Worm (Caenorhabditis elegans): ENCODE measurements around the gene F07H5.7.
A peak's percentile ranks its signal among the peaks of the same experiment; 100 is the strongest.

F07H5.7 gene

ce11 chrII:8794072-8794471, at the start of gene F07H5.7:
Gene F07H5.7 (minus strand): TSS chrII:8794172.
- no peak for TF ChIP-seq rbr-2 (tag; optimal IDR thresholded peaks at IDR 0.05)
- no peak for TF ChIP-seq mdl-1 (tag; optimal IDR thresholded peaks at IDR 0.05)
- TF ChIP-seq ztf-11 (tag; optimal IDR thresholded peaks at IDR 0.05): no peak
- TF ChIP-seq nhr-42 (GFP tag; IDR thresholded peaks at IDR 0.05): no peak
- no peak for TF ChIP-seq lin-1 (GFP tag; IDR thresholded peaks at IDR 0.05)
- TF ChIP-seq zfp-2 (tag; optimal IDR thresholded peaks at IDR 0.05): no peak
- TF ChIP-seq hif-1 (tag; optimal IDR thresholded peaks at IDR 0.05): no peak
- no peak for TF ChIP-seq zag-1 (tag; optimal IDR thresholded peaks at IDR 0.05)
- no peak for TF ChIP-seq F37D6.2 (tag; optimal IDR thresholded peaks at IDR 0.05)
- no peak for TF ChIP-seq snpc-1.2 (GFP tag; IDR thresholded peaks at IDR 0.05)

DNA sequence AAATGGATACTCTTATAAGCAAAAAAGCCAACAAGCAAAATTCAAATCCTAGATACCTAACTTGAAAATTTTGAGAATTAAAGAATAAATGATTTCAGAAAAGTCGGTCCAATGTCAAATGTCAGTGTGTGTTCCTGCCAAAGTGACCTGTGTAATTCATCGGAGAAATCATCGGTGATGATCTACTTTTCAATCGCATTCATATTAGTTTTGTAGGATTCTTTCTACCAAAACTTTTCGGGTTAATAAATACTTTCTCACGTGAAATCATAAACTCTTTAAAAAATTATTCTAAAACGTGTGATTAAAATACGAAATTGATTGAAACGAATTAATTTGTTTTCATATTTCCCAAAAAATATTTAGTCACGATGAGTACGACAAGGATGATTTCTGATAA, 45.1 kb upstream of the F07H5.7 start, which contains the start of gene F46C5.7:
Gene F46C5.7 (plus strand): TSS at position 301 of the 400 bp plus-strand sequence.
- TF ChIP-seq zag-1 (tag; optimal IDR thresholded peaks at IDR 0.05) (no peak), unc-130 (GFP tag; optimal IDR thresholded peaks at IDR 0.05) (no peak), zfp-3 (GFP tag; conservative IDR thresholded peaks at IDR 0.05) (no peak), mxl-2 (GFP tag; conservative IDR thresholded peaks at IDR 0.05) (no peak), duxl-1 (tag; optimal IDR thresholded peaks at IDR 0.05; ENCODE audit: poor library complexity) (no peak)

- TF ChIP-seq unc-62 (GFP tag; optimal IDR thresholded peaks at IDR 0.05 in 1 of 2): peak in 1 of 2 experiments; percentile 35
- TF ChIP-seq unc-62 (tag; optimal IDR thresholded peaks at IDR 0.05): no peak
- no peak for TF ChIP-seq tra-1 (GFP tag; IDR thresholded peaks at IDR 0.05)
- no peak for TF ChIP-seq hlh-30 (tag; optimal IDR thresholded peaks at IDR 0.05; ENCODE audit: insufficient read depth)
- peak; percentile 76 for TF ChIP-seq fkh-10 (GFP tag; optimal IDR thresholded peaks at IDR 0.05)
These were observed 41.9 kb upstream of the F07H5.7 start, which contains the start of gene F46C5.4 for ce11 chrII:8835857-8836256. Gene F46C5.4 (plus strand): TSS chrII:8836078.

DNA sequence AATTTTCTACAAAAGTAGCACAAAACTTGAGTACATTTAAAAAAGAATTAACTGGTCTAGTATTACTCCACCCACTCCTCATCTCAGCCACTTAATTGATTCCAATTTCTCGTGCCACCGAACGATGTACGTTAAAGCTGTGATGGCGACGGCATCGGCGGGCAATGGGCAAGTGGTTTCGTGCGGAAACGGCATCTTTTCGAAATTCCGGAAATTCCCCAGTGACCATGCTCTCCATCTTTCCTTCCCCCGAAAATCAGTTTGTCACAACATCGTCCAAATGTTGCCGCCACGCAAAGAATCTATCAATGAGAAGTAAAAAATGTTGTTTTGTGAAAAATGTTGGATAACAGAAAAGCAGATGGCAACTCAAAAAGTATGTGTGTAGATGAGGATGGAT, 39.0 kb upstream of the F07H5.7 start:
- TF ChIP-seq ceh-32 (tag; optimal IDR thresholded peaks at IDR 0.05; ENCODE audit: poor library complexity): no peak
- no peak for TF ChIP-seq snpc-4 (tag; optimal IDR thresholded peaks at IDR 0.05)
- no peak for TF ChIP-seq lir-3 (tag; optimal IDR thresholded peaks at IDR 0.05)
- no peak for TF ChIP-seq madf-5 (GFP tag; IDR thresholded peaks at IDR 0.05)
- TF ChIP-seq zfp-2 (tag; optimal IDR thresholded peaks at IDR 0.05): no peak
- no peak for TF ChIP-seq saeg-2 (GFP tag; IDR thresholded peaks at IDR 0.05)
- TF ChIP-seq aha-1 (tag): peak; percentile 94

DNA sequence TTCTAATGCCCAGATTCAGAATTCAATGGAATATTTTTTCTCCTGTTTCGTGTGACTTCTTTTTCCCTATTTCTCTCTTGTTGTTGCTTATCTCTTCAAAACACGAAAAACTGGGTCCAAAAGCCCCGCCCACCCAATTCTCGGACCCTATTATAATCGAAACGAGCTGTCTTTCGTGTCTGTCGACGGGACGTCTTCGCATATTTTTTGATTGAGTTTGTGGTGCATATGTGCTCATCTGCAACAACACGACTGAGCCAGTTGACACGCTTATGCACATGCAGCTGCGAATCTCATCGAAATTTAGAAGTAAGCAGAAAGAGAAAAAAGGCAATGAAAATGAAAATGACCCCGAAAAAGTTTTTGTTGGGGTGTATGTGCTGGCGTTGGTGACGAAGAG, 36.9 kb upstream of the F07H5.7 start:
- TF ChIP-seq F44E2.7 (GFP tag; IDR thresholded peaks at IDR 0.05) (no peak), F37D6.2 (tag; optimal IDR thresholded peaks at IDR 0.05) (no peak), aha-1 (tag) (peak; percentile 20), ctbp-1 (GFP tag; IDR thresholded peaks at IDR 0.05) (0 out of 2 replicates have a peak, but pooled peaks have one; percentile 37), dpl-1 (GFP tag; optimal IDR thresholded peaks at IDR 0.05) (no peak), Y105C5A.15 (GFP tag; IDR thresholded peaks at IDR 0.05) (no peak), ceh-28 (tag; optimal IDR thresholded peaks at IDR 0.05) (no peak), unc-130 (GFP tag; optimal IDR thresholded peaks at IDR 0.05) (no peak), nhr-237 (tag; optimal IDR thresholded peaks at IDR 0.05) (no peak)

DNA sequence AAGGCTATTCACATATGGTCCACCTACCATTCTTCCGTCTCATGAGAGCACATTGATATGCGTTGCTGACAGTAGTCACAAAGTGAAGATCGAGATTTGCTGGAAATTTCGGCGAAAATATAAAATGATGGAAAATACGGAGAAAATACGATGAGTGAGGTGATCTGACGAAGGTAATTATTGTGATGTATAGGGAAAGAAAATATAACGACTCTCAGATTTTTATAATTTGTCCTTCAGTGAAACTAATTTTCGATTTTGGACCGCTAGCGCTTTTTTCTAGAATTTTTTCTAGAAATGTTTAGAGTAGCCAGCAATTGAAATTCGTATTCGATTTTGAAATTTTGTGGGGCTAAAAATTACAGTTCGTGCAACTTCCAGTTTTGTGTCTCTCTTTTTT, 35.2 kb upstream of the F07H5.7 start, which contains the start of gene F46C5.2:
Gene F46C5.2 (minus strand): TSS at position 101 of the 400 bp plus-strand sequence.
- TF ChIP-seq ceh-28 (tag; optimal IDR thresholded peaks at IDR 0.05): no peak
- TF ChIP-seq saeg-2 (GFP tag; IDR thresholded peaks at IDR 0.05): no peak
- no peak for TF ChIP-seq lin-13 (GFP tag; optimal IDR thresholded peaks at IDR 0.05)
- no peak for TF ChIP-seq tag-97 (GFP tag; IDR thresholded peaks at IDR 0.05)
- TF ChIP-seq mdl-1 (tag; optimal IDR thresholded peaks at IDR 0.05): no peak
- TF ChIP-seq nhr-77 (tag; optimal IDR thresholded peaks at IDR 0.05): no peak
- TF ChIP-seq ceh-82 (tag; optimal IDR thresholded peaks at IDR 0.05): no peak
- no peak for TF ChIP-seq T20F7.1 (GFP tag; optimal IDR thresholded peaks at IDR 0.05)
- TF ChIP-seq hmg-1.1 (GFP tag; IDR thresholded peaks at IDR 0.05): no peak
- no peak for TF ChIP-seq unc-62 (GFP tag; optimal IDR thresholded peaks at IDR 0.05 in 1 of 2)
- TF ChIP-seq unc-62 (tag; optimal IDR thresholded peaks at IDR 0.05): no peak
- no peak for TF ChIP-seq nhr-28 (tag; optimal IDR thresholded peaks at IDR 0.05)
- TF ChIP-seq ceh-20 (GFP tag; IDR thresholded peaks at IDR 0.05): no peak
- TF ChIP-seq mep-1 (tag; optimal IDR thresholded peaks at IDR 0.05): no peak
- no peak for TF ChIP-seq lir-3 (tag; optimal IDR thresholded peaks at IDR 0.05)
- no peak for TF ChIP-seq nhr-237 (tag; optimal IDR thresholded peaks at IDR 0.05)
- TF ChIP-seq mes-2 (tag; optimal IDR thresholded peaks at IDR 0.05; ENCODE audit: poor library complexity, severe bottlenecking): no peak
- TF ChIP-seq dmd-8 (GFP tag; IDR thresholded peaks at IDR 0.05): no peak
- no peak for TF ChIP-seq attf-4 (tag; optimal IDR thresholded peaks at IDR 0.05)
